Worm (Caenorhabditis elegans): ENCODE results near the gene nipa-1.

DNA sequence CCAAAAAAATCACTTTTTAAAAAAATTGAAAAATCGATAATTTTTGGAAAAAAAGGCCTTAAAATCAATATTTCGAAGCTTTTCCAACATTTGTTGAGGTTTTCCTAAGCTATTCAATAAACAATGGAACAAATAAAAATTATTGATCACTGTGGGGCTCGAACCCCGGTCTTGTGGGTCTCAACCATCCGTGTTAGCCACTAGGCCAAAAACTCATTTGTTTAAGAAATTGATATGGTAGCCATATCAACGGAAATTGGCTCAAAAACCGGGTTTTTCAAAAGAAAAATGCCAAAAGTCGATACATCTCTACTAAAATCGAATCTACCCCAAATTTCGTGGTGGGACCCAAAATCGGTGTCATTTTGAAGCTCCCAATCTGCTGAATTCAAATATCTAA is 14.9 kb downstream of the nipa-1 start:
- TF ChIP-seq tbx-37 (GFP tag; conservative IDR thresholded peaks at IDR 0.05) (no peak), ama-1 (optimal IDR thresholded peaks at IDR 0.05) (no peak)

Measured in whole organism, early embryonic.